Fruit fly (Drosophila melanogaster) whole organism, embryonic: Measurements from ENCODE around the gene cnc.

Experiments used
- Antp ChIP-seq: fragments of 200-800 bp; sonication (Bioruptor generic); optimal IDR thresholded peaks from 3 replicates; lab custom pipeline; 2016; ENCODE audit warnings: missing biosample characterization, missing genetic modification characterization
- BtbVII ChIP-seq: fragments of 200-800 bp; sonication (Bioruptor generic); optimal IDR thresholded peaks from 3 replicates; lab custom pipeline; 2017; ENCODE audit warnings: missing biosample characterization, mild to moderate bottlenecking, missing genetic modification characterization
- C15 ChIP-seq: fragments of 200-800 bp; sonication (Bioruptor generic); IDR thresholded peaks from 3 replicates; pipeline ENCODE4 v1.3.6; 2022; ENCODE audit warnings: missing biosample characterization, missing genetic modification characterization
- CG11398 ChIP-seq: fragments of 200-800 bp; sonication (Bioruptor generic); optimal IDR thresholded peaks from 2 replicates; lab custom pipeline; 2016; ENCODE audit warnings: missing biosample characterization, missing genetic modification characterization
- CG11560 ChIP-seq: fragments of 200-800 bp; sonication (Bioruptor generic); IDR thresholded peaks from 3 replicates; pipeline ENCODE4 v1.3.6; 2022; ENCODE audit warnings: missing biosample characterization, missing genetic modification characterization
- CG1233 ChIP-seq: fragments of 200-800 bp; sonication (Bioruptor generic); optimal IDR thresholded peaks from 4 replicates; lab custom pipeline; 2018; ENCODE audit warnings: missing biosample characterization, mild to moderate bottlenecking, missing genetic modification characterization
- CG13296 ChIP-seq: fragments of 200-800 bp; sonication (Bioruptor generic); optimal IDR thresholded peaks from 3 replicates; lab custom pipeline; 2018; ENCODE audit warnings: missing biosample characterization, mild to moderate bottlenecking, missing genetic modification characterization
- CG14710 ChIP-seq: fragments of 200-800 bp; sonication (Bioruptor generic); optimal IDR thresholded peaks from 3 replicates; lab custom pipeline; 2019; ENCODE audit warnings: missing biosample characterization, mild to moderate bottlenecking, missing genetic modification characterization, moderate library complexity
- CG15073 ChIP-seq: fragments of 200-800 bp; sonication (Bioruptor generic); optimal IDR thresholded peaks from 2 replicates; lab custom pipeline; 2016; ENCODE audit warnings: missing biosample characterization, missing genetic modification characterization
- CG15269 ChIP-seq: fragments of 200-800 bp; sonication (Bioruptor generic); optimal IDR thresholded peaks from 2 replicates; lab custom pipeline; 2018; ENCODE audit warnings: missing biosample characterization, mild to moderate bottlenecking, missing genetic modification characterization, moderate library complexity
- CG16813 ChIP-seq: fragments of 200-800 bp; sonication (Bioruptor generic); IDR thresholded peaks from 3 replicates; pipeline ENCODE4 v1.3.6; 2022; ENCODE audit warnings: missing biosample characterization, missing genetic modification characterization; ENCODE audit not compliant: partially characterized antibody
- CG1832 ChIP-seq: fragments of 200-800 bp; sonication (Bioruptor generic); optimal IDR thresholded peaks from 2 replicates; lab custom pipeline; 2017; ENCODE audit warnings: missing biosample characterization, mild to moderate bottlenecking, missing genetic modification characterization, inconsistent platforms
- CG3065 ChIP-seq: fragments of 200-800 bp; sonication (Bioruptor generic); optimal IDR thresholded peaks from 2 replicates; lab custom pipeline; 2016; ENCODE audit warnings: missing biosample characterization, missing genetic modification characterization
- CG4282 ChIP-seq: fragments of 200-800 bp; sonication (Bioruptor generic); optimal IDR thresholded peaks from 2 replicates; lab custom pipeline; 2016; ENCODE audit warnings: missing biosample characterization, missing genetic modification characterization
- CG6765 ChIP-seq: fragments of 200-800 bp; sonication (Bioruptor generic); optimal IDR thresholded peaks from 3 replicates; lab custom pipeline; 2017; ENCODE audit warnings: missing biosample characterization, mild to moderate bottlenecking, missing genetic modification characterization
- CG7987 ChIP-seq: fragments of 200-800 bp; sonication (Bioruptor generic); optimal IDR thresholded peaks from 2 replicates; lab custom pipeline; 2018; ENCODE audit warnings: missing biosample characterization, mild to moderate bottlenecking, missing genetic modification characterization, moderate library complexity
- CG8944 ChIP-seq: fragments of 200-800 bp; sonication (Bioruptor generic); optimal IDR thresholded peaks from 3 replicates; lab custom pipeline; 2016; ENCODE audit warnings: missing biosample characterization, missing genetic modification characterization
- CG9215 ChIP-seq: fragments of 200-800 bp; sonication (Bioruptor generic); IDR thresholded peaks from 2 replicates; pipeline ENCODE4 v1.3.6; 2022; ENCODE audit warnings: missing biosample characterization, missing genetic modification characterization
- CG9932 ChIP-seq: fragments of 200-800 bp; sonication (Bioruptor generic); IDR thresholded peaks from 2 replicates; pipeline ENCODE4 v1.3.6; 2022; ENCODE audit warnings: missing biosample characterization, missing genetic modification characterization
- CTCF ChIP-seq: fragments of 200-800 bp; sonication (Bioruptor generic); optimal IDR thresholded peaks from 2 replicates; lab custom pipeline; 2017; ENCODE audit warnings: missing biosample characterization, mild to moderate bottlenecking, missing genetic modification characterization, moderate library complexity
- Dp ChIP-seq: fragments of 200-800 bp; sonication (Bioruptor generic); optimal IDR thresholded peaks from 2 replicates; lab custom pipeline; 2018; ENCODE audit warnings: missing biosample characterization, mild to moderate bottlenecking, missing genetic modification characterization, moderate library complexity
- Dref ChIP-seq: fragments of 200-800 bp; sonication (Bioruptor generic); IDR thresholded peaks from 2 replicates; pipeline ENCODE4 v1.3.6; 2022; ENCODE audit warnings: missing biosample characterization, missing genetic modification characterization
- Fer1 ChIP-seq: fragments of 200-800 bp; sonication (Bioruptor generic); optimal IDR thresholded peaks from 2 replicates; lab custom pipeline; 2017; ENCODE audit warnings: missing biosample characterization, mild to moderate bottlenecking, missing genetic modification characterization
- Hmx ChIP-seq: fragments of 200-800 bp; sonication (Bioruptor generic); optimal IDR thresholded peaks from 2 replicates; lab custom pipeline; 2016; ENCODE audit warnings: missing biosample characterization, missing genetic modification characterization
- Jarid2 ChIP-seq: fragments of 200-800 bp; sonication (Bioruptor generic); optimal IDR thresholded peaks from 3 replicates; lab custom pipeline; 2017; ENCODE audit warnings: mild to moderate bottlenecking, missing biosample characterization, missing genetic modification reagents, missing genetic modification characterization
- MTF-1 ChIP-seq: fragments of 200-800 bp; sonication (Bioruptor generic); optimal IDR thresholded peaks from 2 replicates; lab custom pipeline; 2018; ENCODE audit warnings: missing biosample characterization, mild to moderate bottlenecking, missing genetic modification characterization, borderline replicate concordance
- Myb ChIP-seq: fragments of 200-800 bp; sonication (Bioruptor generic); optimal IDR thresholded peaks from 2 replicates; lab custom pipeline; 2016; ENCODE audit warnings: missing biosample characterization, missing genetic modification characterization
- Nf-YA ChIP-seq: fragments of 200-800 bp; sonication (Bioruptor generic); IDR thresholded peaks from 2 replicates; pipeline ENCODE4 v1.3.6; 2022; ENCODE audit warnings: missing biosample characterization, missing genetic modification characterization
- Ravus ChIP-seq: fragments of 200-800 bp; sonication (Bioruptor generic); IDR thresholded peaks from 2 replicates; pipeline ENCODE4 v1.3.6; 2022; ENCODE audit warnings: missing biosample characterization, missing genetic modification characterization
- Sox102F ChIP-seq: fragments of 200-800 bp; sonication (Bioruptor generic); optimal IDR thresholded peaks from 2 replicates; lab custom pipeline; 2018; ENCODE audit warnings: missing biosample characterization, mild to moderate bottlenecking, missing genetic modification characterization, moderate library complexity
- Spps ChIP-seq: fragments of 200-800 bp; sonication (Bioruptor generic); optimal IDR thresholded peaks from 2 replicates; lab custom pipeline; 2018; ENCODE audit warnings: missing biosample characterization, mild to moderate bottlenecking, missing genetic modification characterization
- Stat92E ChIP-seq, 3 experiments: fragments of >200 bp in 2 of 3; fragments of 200-800 bp in 1 of 3; sonication (Bioruptor generic) in 1 of 3; optimal IDR thresholded peaks; 2 replicates each; lab custom pipeline; 2017 to 2019; ENCODE audit warnings: missing biosample characterization in 3 of 3, missing genetic modification characterization in 3 of 3, mild to moderate bottlenecking in 1 of 3, moderate library complexity in 1 of 3
- Vsx1 ChIP-seq: fragments of 200-800 bp; sonication (Bioruptor generic); optimal IDR thresholded peaks from 2 replicates; lab custom pipeline; 2017; ENCODE audit warnings: missing biosample characterization, mild to moderate bottlenecking, missing genetic modification characterization, missing genetic modification reagents
- al ChIP-seq: fragments of 200-800 bp; sonication (Bioruptor generic); IDR thresholded peaks from 2 replicates; pipeline ENCODE4 v1.3.6; 2022; ENCODE audit warnings: missing biosample characterization, missing genetic modification characterization
- az2 ChIP-seq: fragments of 200-800 bp; sonication (Bioruptor generic); optimal IDR thresholded peaks from 3 replicates; lab custom pipeline; 2016; ENCODE audit warnings: missing biosample characterization, missing genetic modification characterization
- bab2 ChIP-seq: fragments of 200-800 bp; sonication (Bioruptor generic); optimal IDR thresholded peaks from 2 replicates; lab custom pipeline; 2016; ENCODE audit warnings: missing biosample characterization, missing genetic modification characterization
- bowl ChIP-seq: fragments of 200-800 bp; sonication (Bioruptor generic); IDR thresholded peaks from 2 replicates; pipeline ENCODE4 v1.3.6; 2022; ENCODE audit warnings: missing biosample characterization, missing genetic modification characterization
- dm ChIP-seq: fragments of 200-800 bp; sonication (Bioruptor generic); optimal IDR thresholded peaks from 3 replicates; lab custom pipeline; 2016; ENCODE audit warnings: missing biosample characterization, missing genetic modification characterization
- dysf ChIP-seq: fragments of 200-800 bp; sonication (Bioruptor generic); IDR thresholded peaks from 3 replicates; pipeline ENCODE4 v1.3.6; 2022; ENCODE audit warnings: missing biosample characterization, missing genetic modification characterization
- en ChIP-seq: fragments of 200-800 bp; sonication (Bioruptor generic); optimal IDR thresholded peaks from 2 replicates; lab custom pipeline; 2016; ENCODE audit warnings: missing biosample characterization, missing genetic modification characterization
- gcm ChIP-seq: fragments of 200-800 bp; sonication (Bioruptor generic); optimal IDR thresholded peaks from 2 replicates; lab custom pipeline; 2019; ENCODE audit warnings: missing biosample characterization, mild to moderate bottlenecking, missing genetic modification characterization, moderate library complexity
- hkb ChIP-seq, 2 experiments: fragments of 200-800 bp in 1 of 2; fragments of >200 bp in 1 of 2; sonication (Bioruptor generic) in 1 of 2; IDR thresholded peaks in 1 of 2; optimal IDR thresholded peaks in 1 of 2; 2 replicates each; pipeline versions ENCODE4 v1.3.6 to Lab custom; 2017 to 2022; ENCODE audit warnings: missing biosample characterization in 1 of 2, missing genetic modification characterization in 1 of 2
- insv ChIP-seq, 2 experiments: fragments of 200-800 bp; sonication (Bioruptor generic); optimal IDR thresholded peaks; 3 replicates each; lab custom pipeline; 2016 to 2018; ENCODE audit warnings: missing biosample characterization in 2 of 2, missing genetic modification characterization in 2 of 2
- jing ChIP-seq: fragments of 200-800 bp; sonication (Bioruptor generic); optimal IDR thresholded peaks from 2 replicates; lab custom pipeline; 2018; ENCODE audit warnings: missing biosample characterization, mild to moderate bottlenecking, missing genetic modification characterization
- pzg ChIP-seq: fragments of 200-800 bp; sonication (Bioruptor generic); optimal IDR thresholded peaks from 3 replicates; lab custom pipeline; 2018; ENCODE audit warnings: missing biosample characterization, mild to moderate bottlenecking, missing genetic modification characterization, moderate library complexity
- sens-2 ChIP-seq: fragments of 200-800 bp; sonication (Bioruptor generic); IDR thresholded peaks from 2 replicates; pipeline ENCODE4 v1.3.6; 2022; ENCODE audit warnings: missing biosample characterization, missing genetic modification characterization
- seq ChIP-seq: fragments of 200-800 bp; sonication (Bioruptor generic); IDR thresholded peaks from 2 replicates; pipeline ENCODE4 v1.3.6; 2022; ENCODE audit warnings: missing biosample characterization, missing genetic modification characterization
- shn ChIP-seq: fragments of 200-800 bp; sonication (Bioruptor generic); optimal IDR thresholded peaks from 3 replicates; lab custom pipeline; 2016; ENCODE audit warnings: missing biosample characterization, missing genetic modification characterization
- so ChIP-seq: fragments of 200-800 bp; sonication (Bioruptor generic); IDR thresholded peaks from 3 replicates; pipeline ENCODE4 v1.3.6; 2022; ENCODE audit warnings: missing biosample characterization, missing genetic modification characterization
- tin ChIP-seq: fragments of 200-800 bp; sonication (Bioruptor generic); optimal IDR thresholded peaks from 3 replicates; lab custom pipeline; 2016; ENCODE audit warnings: missing biosample characterization, missing genetic modification characterization
- tll ChIP-seq, 2 experiments: fragments of 200-800 bp in 1 of 2; fragments of >200 bp in 1 of 2; sonication (Bioruptor generic) in 1 of 2; optimal IDR thresholded peaks; 2 replicates each; lab custom pipeline; 2017 to 2019; ENCODE audit warnings: missing biosample characterization in 2 of 2, missing genetic modification characterization in 2 of 2, mild to moderate bottlenecking in 1 of 2, moderate library complexity in 1 of 2

The cnc gene

DNA sequence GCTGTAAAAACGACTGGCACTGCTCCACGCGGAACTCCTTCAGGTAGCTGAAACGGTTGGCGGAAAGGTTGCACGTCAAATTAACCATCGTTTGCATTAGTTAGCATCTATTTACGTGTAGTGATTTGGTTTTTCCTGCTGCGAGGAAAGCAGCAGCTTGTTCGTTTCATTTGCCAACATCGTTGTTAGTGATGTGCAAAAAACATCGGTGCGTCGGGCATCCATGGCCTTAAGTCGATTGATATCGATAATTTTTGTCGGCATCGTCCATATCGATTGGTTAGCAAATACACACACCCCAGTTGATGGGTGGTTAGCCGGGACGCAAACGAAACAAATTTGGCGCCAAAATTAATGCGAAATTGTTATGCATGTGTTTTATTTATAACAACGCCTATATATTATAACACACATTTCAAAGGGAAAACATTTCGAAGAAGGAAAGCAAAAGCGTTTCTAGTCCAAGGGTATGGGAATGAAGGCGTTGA, 68.8 kb downstream of the cnc start, which contains the start of gene unk (continued):
- peak; percentile 92 for TF ChIP-seq pzg
- no peak for TF ChIP-seq tll (GFP tag; optimal IDR thresholded peaks at IDR 0.05; lab: Kevin White, UChicago)
- peak; percentile 97 for TF ChIP-seq CG16813 (GFP tag; lab: Robert Waterston, UW)
- no peak for TF ChIP-seq en (GFP tag; lab: Kevin White, UChicago)
- TF ChIP-seq shn: peak; percentile 36
- no peak for TF ChIP-seq bowl (GFP tag; lab: Robert Waterston, UW)
- TF ChIP-seq Dref (GFP tag; lab: Robert Waterston, UW): peak; percentile 99
- TF ChIP-seq Dp (GFP tag; lab: Kevin White, UChicago): peak; percentile 89
- TF ChIP-seq CG14710 (tag; lab: Kevin White, UChicago): peak; percentile 34
- TF ChIP-seq CTCF (GFP tag; lab: Kevin White, UChicago): peak; percentile 79
- TF ChIP-seq gcm: no peak
- TF ChIP-seq sens-2 (GFP tag; lab: Robert Waterston, UW): no peak
- peak; percentile 87; the same call in 2 of the 3 replicates for TF ChIP-seq CG11560
- no peak for TF ChIP-seq BtbVII (GFP tag; lab: Kevin White, UChicago)
- peak; percentile 81 for TF ChIP-seq CG9932 (GFP tag; lab: Robert Waterston, UW)
- TF ChIP-seq CG1233 (GFP tag; lab: Kevin White, UChicago): no peak
- no peak for TF ChIP-seq dysf (GFP tag; lab: Robert Waterston, UW)
- TF ChIP-seq C15 (GFP tag; lab: Robert Waterston, UW): no peak
- TF ChIP-seq jing (GFP tag; lab: Kevin White, UChicago): no peak
- no peak for TF ChIP-seq Ravus (GFP tag; lab: Robert Waterston, UW)
- no peak for TF ChIP-seq CG6765 (GFP tag; lab: Kevin White, UChicago)
- TF ChIP-seq CG3065 (GFP tag; lab: Kevin White, UChicago): no peak
- TF ChIP-seq CG13296 (GFP tag; lab: Kevin White, UChicago): no peak
- TF ChIP-seq Hmx (GFP tag; lab: Kevin White, UChicago): no peak
- TF ChIP-seq seq: no peak
- no peak for TF ChIP-seq Jarid2 (GFP tag; lab: Kevin White, UChicago)
- TF ChIP-seq CG15073: no peak
- no peak for TF ChIP-seq Nf-YA (GFP tag; lab: Robert Waterston, UW)
- no peak for TF ChIP-seq Spps
- no peak for TF ChIP-seq CG7987 (GFP tag; lab: Kevin White, UChicago)
- peak; percentile 38; the same call in 1 of the 2 replicates for TF ChIP-seq al (GFP tag; lab: Robert Waterston, UW)
- TF ChIP-seq Sox102F (GFP tag; lab: Kevin White, UChicago): no peak
- no peak for TF ChIP-seq CG15269 (tag; lab: Kevin White, UChicago)
- TF ChIP-seq CG8944 (GFP tag; lab: Kevin White, UChicago): no peak
- TF ChIP-seq tin (GFP tag; lab: Kevin White, UChicago): no peak
- no peak for TF ChIP-seq hkb (optimal IDR thresholded peaks at IDR 0.05; lab: Kevin White, UChicago)
- TF ChIP-seq hkb (GFP tag; IDR thresholded peaks at IDR 0.05; lab: Robert Waterston, UW): 0 out of 2 replicates have a peak, but pooled peaks have one; percentile 16
- peak; percentile 33; the same call in 1 of the 3 replicates for TF ChIP-seq so (GFP tag; lab: Robert Waterston, UW)
- TF ChIP-seq MTF-1 (GFP tag; lab: Kevin White, UChicago): no peak
- TF ChIP-seq Stat92E (GFP tag; optimal IDR thresholded peaks at IDR 0.05; lab: Kevin White, UChicago): peak in 1 of 3 experiments; percentile 39
- no peak for TF ChIP-seq Vsx1
- peak; percentile 57 for TF ChIP-seq dm (GFP tag; lab: Kevin White, UChicago)
- no peak for TF ChIP-seq az2 (GFP tag; lab: Kevin White, UChicago)
- TF ChIP-seq Fer1 (GFP tag; lab: Kevin White, UChicago): no peak
- TF ChIP-seq CG11398 (GFP tag; lab: Kevin White, UChicago): peak; percentile 18
- TF ChIP-seq CG4282 (GFP tag; lab: Kevin White, UChicago): no peak
- TF ChIP-seq insv (GFP tag; optimal IDR thresholded peaks at IDR 0.05; lab: Kevin White, UChicago): no peak
- peak; percentile 43 for TF ChIP-seq Antp (GFP tag; lab: Kevin White, UChicago)
- TF ChIP-seq CG9215: no peak
- peak; percentile 62 for TF ChIP-seq Myb
- TF ChIP-seq CG1832 (GFP tag; lab: Kevin White, UChicago): no peak
- TF ChIP-seq bab2 (GFP tag; lab: Kevin White, UChicago): no peak
